Worm (Caenorhabditis elegans) whole organism, mixed stage, embryonic: ENCODE results near the gene zzz-1.

Experiments used
- M03D4.4 ChIP-seq: sonication (generic microtip); optimal IDR thresholded peaks from 2 replicates; lab custom pipeline; 2017; ENCODE audit warnings: mild to moderate bottlenecking, missing genetic modification characterization, missing compliant biosample characterization
- bed-3 ChIP-seq: fragments of 200-800 bp; sonication (Bioruptor generic); optimal IDR thresholded peaks from 3 replicates; lab custom pipeline; 2018; ENCODE audit warnings: mild to moderate bottlenecking, missing genetic modification characterization, moderate library complexity, missing compliant biosample characterization
- blmp-1 ChIP-seq: fragments of 150-350 bp; optimal IDR thresholded peaks from 2 replicates; lab custom pipeline; 2014; ENCODE audit warnings: missing biosample characterization, missing genetic modification characterization
- ceh-39 ChIP-seq: fragments of 150-350 bp; optimal IDR thresholded peaks from 2 replicates; lab custom pipeline; 2014; ENCODE audit warnings: missing biosample characterization, missing genetic modification characterization
- ceh-43 ChIP-seq: fragments of 200-800 bp; sonication (Bioruptor generic); optimal IDR thresholded peaks from 2 replicates; lab custom pipeline; 2018; ENCODE audit warnings: mild to moderate bottlenecking, missing genetic modification characterization, moderate library complexity, missing compliant biosample characterization
- ceh-83 ChIP-seq: fragments of 200-800 bp; sonication (Bioruptor generic); optimal IDR thresholded peaks from 2 replicates; lab custom pipeline; 2018; ENCODE audit warnings: mild to moderate bottlenecking, missing genetic modification characterization, missing compliant biosample characterization
- ces-1 ChIP-seq: fragments of 150-350 bp; optimal IDR thresholded peaks from 2 replicates; lab custom pipeline; 2014; ENCODE audit warnings: missing biosample characterization, missing genetic modification reagents, missing genetic modification characterization
- cnd-1 ChIP-seq: fragments of 200-800 bp; sonication (Bioruptor generic); optimal IDR thresholded peaks from 2 replicates; lab custom pipeline; 2018; ENCODE audit warnings: mild to moderate bottlenecking, missing genetic modification characterization, missing compliant biosample characterization
- drap-1 ChIP-seq: fragments of 200-800 bp; sonication (Bioruptor generic); optimal IDR thresholded peaks from 3 replicates; lab custom pipeline; 2018; ENCODE audit warnings: mild to moderate bottlenecking, missing genetic modification characterization, missing compliant biosample characterization
- elt-1 ChIP-seq: sonication (generic microtip); optimal IDR thresholded peaks from 2 replicates; lab custom pipeline; 2017; ENCODE audit warnings: missing genetic modification characterization, mild to moderate bottlenecking, missing compliant biosample characterization, antibody characterized with exemption, moderate library complexity, borderline replicate concordance; ENCODE audit not compliant: insufficient read depth
- elt-3 ChIP-seq: fragments of 150-350 bp; optimal IDR thresholded peaks from 2 replicates; lab custom pipeline; 2014; ENCODE audit warnings: missing biosample characterization, missing genetic modification characterization
- flh-1 ChIP-seq: fragments of 200-800 bp; sonication (Bioruptor generic); optimal IDR thresholded peaks from 2 replicates; lab custom pipeline; 2018; ENCODE audit warnings: mild to moderate bottlenecking, missing genetic modification characterization, moderate library complexity, missing compliant biosample characterization
- ham-2 ChIP-seq: fragments of 200-800 bp; sonication (Bioruptor generic); optimal IDR thresholded peaks from 2 replicates; lab custom pipeline; 2018; ENCODE audit warnings: mild to moderate bottlenecking, missing genetic modification characterization, missing compliant biosample characterization
- hlh-1 ChIP-seq: fragments of 150-350 bp; optimal IDR thresholded peaks from 2 replicates; lab custom pipeline; 2014; ENCODE audit warnings: missing biosample characterization, missing genetic modification reagents, missing genetic modification characterization
- lin-13 ChIP-seq: fragments of 150-350 bp; optimal IDR thresholded peaks from 2 replicates; lab custom pipeline; 2014; ENCODE audit warnings: missing biosample characterization, missing genetic modification characterization
- lsy-2 ChIP-seq: fragments of 150-350 bp; optimal IDR thresholded peaks from 2 replicates; lab custom pipeline; 2014; ENCODE audit warnings: missing biosample characterization, missing genetic modification characterization
- mab-5 ChIP-seq: fragments of 150-350 bp; optimal IDR thresholded peaks from 2 replicates; lab custom pipeline; 2014; ENCODE audit warnings: missing biosample characterization, missing genetic modification characterization
- mls-2 ChIP-seq: sonication (generic microtip); optimal IDR thresholded peaks from 2 replicates; lab custom pipeline; 2016; ENCODE audit warnings: mild to moderate bottlenecking, missing genetic modification characterization, moderate library complexity, missing compliant biosample characterization
- nhr-12 ChIP-seq: fragments of 150-350 bp; optimal IDR thresholded peaks from 2 replicates; lab custom pipeline; 2014; ENCODE audit warnings: missing biosample characterization, missing genetic modification characterization
- nhr-2 ChIP-seq: fragments of 150-350 bp; optimal IDR thresholded peaks from 2 replicates; lab custom pipeline; 2014; ENCODE audit warnings: missing biosample characterization, missing genetic modification characterization
- nhr-237 ChIP-seq: fragments of 150-350 bp; optimal IDR thresholded peaks from 2 replicates; lab custom pipeline; 2014; ENCODE audit warnings: missing biosample characterization, missing genetic modification characterization
- nhr-76 ChIP-seq: sonication (generic microtip); optimal IDR thresholded peaks from 2 replicates; lab custom pipeline; 2017; ENCODE audit warnings: missing biosample characterization, missing genetic modification characterization
- pha-4 ChIP-seq: fragments of 150-350 bp; optimal IDR thresholded peaks from 2 replicates; lab custom pipeline; 2018; ENCODE audit warnings: missing biosample characterization, missing genetic modification reagents, missing genetic modification characterization
- snpc-4 ChIP-seq: fragments of 150-350 bp; optimal IDR thresholded peaks from 2 replicates; lab custom pipeline; 2014; ENCODE audit warnings: missing biosample characterization, missing genetic modification characterization
- sptf-1 ChIP-seq: sonication (generic microtip); optimal IDR thresholded peaks from 2 replicates; lab custom pipeline; 2017; ENCODE audit warnings: mild to moderate bottlenecking, missing genetic modification characterization, moderate library complexity, missing compliant biosample characterization
- tbx-8 ChIP-seq: fragments of 200-800 bp; sonication (Bioruptor generic); optimal IDR thresholded peaks from 2 replicates; lab custom pipeline; 2018; ENCODE audit warnings: mild to moderate bottlenecking, missing genetic modification characterization, moderate library complexity, missing compliant biosample characterization
- unc-39 ChIP-seq: fragments of 150-350 bp; optimal IDR thresholded peaks from 2 replicates; lab custom pipeline; 2014; ENCODE audit warnings: missing biosample characterization, missing genetic modification characterization
- unc-62 ChIP-seq: fragments of 150-350 bp; optimal IDR thresholded peaks from 2 replicates; lab custom pipeline; 2014; ENCODE audit warnings: missing biosample characterization, missing genetic modification reagents, missing genetic modification characterization
- zip-8 ChIP-seq: fragments of 150-350 bp; optimal IDR thresholded peaks from 2 replicates; lab custom pipeline; 2014; ENCODE audit warnings: missing biosample characterization, missing genetic modification characterization
- ztf-11 ChIP-seq: fragments of 150-350 bp; optimal IDR thresholded peaks from 2 replicates; lab custom pipeline; 2014; ENCODE audit warnings: missing biosample characterization, missing genetic modification characterization

Gene zzz-1

DNA sequence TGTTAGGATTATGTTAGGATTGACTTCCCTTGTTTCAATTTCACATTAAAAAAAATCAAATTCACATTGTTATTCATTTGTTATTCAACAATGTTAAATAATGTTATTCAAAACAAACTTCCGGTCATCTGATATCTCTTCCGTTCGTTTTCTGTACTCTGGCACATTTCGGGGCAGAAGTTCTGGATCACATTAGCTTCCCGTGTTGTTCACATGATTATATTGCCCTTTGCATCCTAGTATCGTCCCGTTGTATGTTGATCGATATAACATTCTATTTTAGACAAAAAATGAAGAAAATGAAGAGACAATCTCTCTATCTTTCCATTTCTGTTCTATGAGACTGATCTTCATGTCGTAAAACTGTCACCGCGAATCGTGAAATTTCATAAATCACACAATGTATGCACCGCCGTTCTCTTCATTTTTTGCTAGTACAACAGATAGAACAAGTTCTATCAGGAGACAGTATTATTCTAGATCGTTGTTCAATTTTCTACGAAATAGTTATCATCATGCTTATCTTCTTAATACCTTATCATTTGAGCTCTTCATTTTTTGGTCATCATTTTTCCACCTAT is 31.1 kb upstream of the zzz-1 start:
- no peak for TF ChIP-seq bed-3
- no peak for TF ChIP-seq drap-1 (GFP tag; lab: Kevin White, UChicago)
- peak; percentile 6 for TF ChIP-seq elt-1 (tag; lab: Kevin White, UChicago)
- TF ChIP-seq sptf-1 (tag; lab: Kevin White, UChicago), result no peak
- TF ChIP-seq, all 35 proteins: peak for 1

ce11 chrV:10938739-10939138 is 29.8 kb upstream of the zzz-1 start, which contains the start of gene F17C11.11:
F17C11.11 (minus strand) TSS chrV:10938817.
- TF ChIP-seq lsy-2 (tag; lab: Kevin White, UChicago) (no peak), hlh-1 (tag; lab: Kevin White, UChicago) (peak; percentile 5)

DNA sequence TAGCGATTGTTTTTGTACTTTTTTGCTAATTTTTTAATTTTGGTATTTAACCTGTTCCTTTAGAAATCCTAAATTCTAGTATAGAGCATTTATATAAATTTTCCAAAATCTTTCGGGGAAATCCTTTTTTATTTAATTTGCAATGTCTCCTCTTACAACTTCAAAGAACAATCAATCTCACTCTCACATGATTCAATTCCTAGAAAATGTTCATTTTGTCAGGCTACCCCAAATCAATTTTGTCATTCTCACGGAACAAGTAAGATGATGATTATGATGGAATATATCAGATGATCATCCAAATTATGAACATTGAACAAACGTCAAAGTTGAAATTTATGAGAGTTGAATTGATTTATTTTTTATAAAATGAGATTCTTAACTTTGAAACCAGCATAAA is 28.3 kb upstream of the zzz-1 start:
- no peak for TF ChIP-seq elt-3 (tag; lab: Kevin White, UChicago)
- TF ChIP-seq mls-2 (tag; lab: Kevin White, UChicago), result no peak
- no peak for TF ChIP-seq tbx-8 (GFP tag; lab: Kevin White, UChicago)
- TF ChIP-seq hlh-1 (tag; lab: Kevin White, UChicago), result no peak
- no peak for TF ChIP-seq pha-4
- TF ChIP-seq ham-2, result no peak
- TF ChIP-seq bed-3, result no peak
- no peak for TF ChIP-seq elt-1 (tag; lab: Kevin White, UChicago)
- no peak for TF ChIP-seq cnd-1
- no peak for TF ChIP-seq unc-62 (GFP tag; lab: Kevin White, UChicago)
- no peak for TF ChIP-seq mab-5 (tag; lab: Kevin White, UChicago)
- no peak for TF ChIP-seq lsy-2 (tag; lab: Kevin White, UChicago)
- TF ChIP-seq lin-13 (tag; lab: Kevin White, UChicago), result no peak
- TF ChIP-seq ces-1 (GFP tag; lab: Kevin White, UChicago), result no peak
- TF ChIP-seq ceh-39 (tag; lab: Kevin White, UChicago), result no peak
- no peak for TF ChIP-seq M03D4.4 (tag; lab: Kevin White, UChicago)
- TF ChIP-seq blmp-1 (tag; lab: Kevin White, UChicago), result no peak

DNA sequence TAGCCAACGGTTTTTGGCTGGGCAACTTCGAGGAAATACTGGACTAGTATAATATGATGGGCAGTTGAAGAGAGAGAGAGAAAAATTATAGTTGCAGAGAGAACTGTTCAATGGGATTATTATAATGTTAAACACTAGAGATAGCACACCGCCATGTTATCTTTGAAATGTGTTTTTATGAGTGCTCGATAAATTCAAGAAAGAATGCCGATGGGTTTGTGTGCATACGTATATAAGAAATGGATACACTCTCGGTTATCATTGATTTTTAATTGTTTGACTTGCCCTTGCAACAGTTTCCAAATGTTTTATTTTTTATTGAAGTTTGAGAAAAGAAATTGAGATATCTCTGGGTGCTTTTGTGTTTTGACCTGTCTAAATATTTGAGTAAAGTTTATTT is 27.7 kb upstream of the zzz-1 start, which contains the start of gene F17C11.12:
Gene F17C11.12, minus strand, starts transcription at position 240 of the 400 bp plus-strand sequence.
- TF ChIP-seq mls-2 (tag; lab: Kevin White, UChicago), result no peak

- no peak for TF ChIP-seq ceh-83
Measured at ce11 chrV:10932411-10932810, 23.4 kb upstream of the zzz-1 start, which contains the start of gene F58B4.5. F58B4.5 (plus strand) TSS chrV:10932693.

DNA sequence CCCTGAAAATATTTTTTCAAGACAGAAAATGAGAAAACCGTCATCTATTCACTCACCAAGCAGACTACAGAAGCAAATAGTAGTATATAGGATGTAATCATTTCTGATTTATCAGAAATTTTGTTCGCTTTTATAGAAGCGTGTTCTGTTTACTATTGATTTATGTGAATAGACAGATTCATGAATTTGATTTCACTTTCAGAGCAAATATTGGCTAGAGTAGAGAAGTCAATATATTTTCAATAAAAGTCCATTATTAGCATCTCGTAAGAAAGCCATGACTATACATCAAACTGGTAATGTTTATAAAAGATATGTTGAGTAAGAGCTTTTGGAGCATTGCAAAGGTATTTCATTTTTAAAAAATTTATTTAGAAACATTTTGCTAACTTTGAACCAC is 22.2 kb upstream of the zzz-1 start, which contains the start of gene scvp-1:
Gene scvp-1, minus strand, starts transcription at position 101 of the 400 bp plus-strand sequence.
- no peak for TF ChIP-seq zip-8
- TF ChIP-seq cnd-1, result no peak
- no peak for TF ChIP-seq bed-3
- TF ChIP-seq elt-1 (tag; lab: Kevin White, UChicago), result no peak
- TF ChIP-seq nhr-12, result no peak
- TF ChIP-seq pha-4, result no peak
- no peak for TF ChIP-seq ztf-11 (tag; lab: Kevin White, UChicago)
- TF ChIP-seq unc-62 (GFP tag; lab: Kevin White, UChicago), result no peak
- TF ChIP-seq ham-2, result no peak
- no peak for TF ChIP-seq unc-39 (tag; lab: Kevin White, UChicago)
- TF ChIP-seq mls-2 (tag; lab: Kevin White, UChicago), result no peak
- TF ChIP-seq ceh-83, result no peak
- TF ChIP-seq sptf-1 (tag; lab: Kevin White, UChicago), result no peak
- TF ChIP-seq elt-3 (tag; lab: Kevin White, UChicago), result no peak
- no peak for TF ChIP-seq nhr-2 (tag; lab: Kevin White, UChicago)
- TF ChIP-seq snpc-4 (tag; lab: Kevin White, UChicago), result no peak
- TF ChIP-seq mab-5 (tag; lab: Kevin White, UChicago), result no peak
- no peak for TF ChIP-seq ces-1 (GFP tag; lab: Kevin White, UChicago)
- no peak for TF ChIP-seq tbx-8 (GFP tag; lab: Kevin White, UChicago)
- TF ChIP-seq hlh-1 (tag; lab: Kevin White, UChicago), result no peak
- TF ChIP-seq, all 35 proteins: peak for 0

- no peak for TF ChIP-seq ceh-43 (GFP tag; lab: Kevin White, UChicago)
- TF ChIP-seq hlh-1 (tag; lab: Kevin White, UChicago), result no peak
- TF ChIP-seq lsy-2 (tag; lab: Kevin White, UChicago), result no peak
- no peak for TF ChIP-seq nhr-2 (tag; lab: Kevin White, UChicago)
- no peak for TF ChIP-seq mab-5 (tag; lab: Kevin White, UChicago)
- TF ChIP-seq elt-1 (tag; lab: Kevin White, UChicago), result no peak
- TF ChIP-seq sptf-1 (tag; lab: Kevin White, UChicago), result no peak
- no peak for TF ChIP-seq ceh-39 (tag; lab: Kevin White, UChicago)
- no peak for TF ChIP-seq lin-13 (tag; lab: Kevin White, UChicago)
- TF ChIP-seq ham-2, result no peak
- TF ChIP-seq nhr-76 (tag; lab: Kevin White, UChicago), result no peak
- no peak for TF ChIP-seq ceh-83
- TF ChIP-seq flh-1, result no peak
- TF ChIP-seq nhr-237 (tag; lab: Kevin White, UChicago), result no peak
Measured at ce11 chrV:10929511-10929910, 20.5 kb upstream of the zzz-1 start, which contains the start of gene F58B4.3. F58B4.3 (plus strand) TSS chrV:10929811.
